Worm (Caenorhabditis elegans): ENCODE data around the gene T09F5.20.

- no peak for TF ChIP-seq ceh-36 (tag; optimal IDR thresholded peaks at IDR 0.05)
- no peak for TF ChIP-seq ama-1 (optimal IDR thresholded peaks at IDR 0.05)
- TF ChIP-seq hmg-4 (GFP tag; optimal IDR thresholded peaks at IDR 0.05): no peak
- no peak for TF ChIP-seq scrt-1 (GFP tag; IDR thresholded peaks at IDR 0.05)
- no peak for TF ChIP-seq ceh-13 (GFP tag; optimal IDR thresholded peaks at IDR 0.05)
- no peak for TF ChIP-seq ets-7 (tag; optimal IDR thresholded peaks at IDR 0.05)
- TF ChIP-seq tbx-37 (GFP tag; conservative IDR thresholded peaks at IDR 0.05): no peak
- no peak for TF ChIP-seq F13C5.2 (tag; optimal IDR thresholded peaks at IDR 0.05)
- TF ChIP-seq tra-4 (tag; optimal IDR thresholded peaks at IDR 0.05): no peak
- TF ChIP-seq hnd-1 (tag; optimal IDR thresholded peaks at IDR 0.05): no peak
- TF ChIP-seq flt-1 (GFP tag; IDR thresholded peaks at IDR 0.05): no peak
- no peak for TF ChIP-seq B0310.2 (tag; optimal IDR thresholded peaks at IDR 0.05)
- no peak for TF ChIP-seq pes-1 (GFP tag; IDR thresholded peaks at IDR 0.05)
- TF ChIP-seq aly-1 (tag; optimal IDR thresholded peaks at IDR 0.05): no peak
These were observed 38.4 kb downstream of the T09F5.20 start, which contains the start of gene Y75B12A.2 for ce11 chrV:15109260-15109659.
